Worm (Caenorhabditis elegans): Measurements from ENCODE around the gene R107.2.

DNA sequence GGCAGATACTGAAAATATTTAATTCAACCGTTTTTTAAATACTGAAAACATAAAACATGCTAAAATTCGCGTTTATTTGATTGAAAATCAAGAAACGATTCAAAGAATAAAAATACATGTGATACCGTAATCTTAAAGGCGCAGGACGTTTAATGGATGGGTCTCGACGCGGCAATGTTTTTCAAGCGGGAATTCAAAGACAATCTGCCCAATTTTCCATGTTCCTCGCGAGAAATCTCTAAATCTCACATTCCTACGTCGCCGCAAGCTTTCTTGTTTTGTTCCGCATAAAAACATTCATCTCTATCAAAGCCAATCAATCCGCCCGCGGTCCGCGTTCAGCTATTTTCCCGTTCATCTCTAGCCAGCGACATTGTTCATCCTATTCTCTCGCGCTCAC, 44.2 kb downstream of the R107.2 start:
- TF ChIP-seq blmp-1 (tag; optimal IDR thresholded peaks at IDR 0.05), result no peak
- TF ChIP-seq ceh-43 (GFP tag; optimal IDR thresholded peaks at IDR 0.05), result no peak
- TF ChIP-seq zip-8 (tag; optimal IDR thresholded peaks at IDR 0.05), result no peak
- TF ChIP-seq nhr-237 (tag; optimal IDR thresholded peaks at IDR 0.05), result no peak
- TF ChIP-seq ces-1 (GFP tag; optimal IDR thresholded peaks at IDR 0.05), result no peak
- TF ChIP-seq elt-3 (tag; optimal IDR thresholded peaks at IDR 0.05), result no peak
- TF ChIP-seq snpc-4 (tag; optimal IDR thresholded peaks at IDR 0.05), result no peak
- TF ChIP-seq ceh-39 (tag; optimal IDR thresholded peaks at IDR 0.05), result no peak
- TF ChIP-seq elt-1 (tag; optimal IDR thresholded peaks at IDR 0.05; ENCODE audit: borderline replicate concordance, insufficient read depth), result no peak
- TF ChIP-seq ztf-11 (tag; optimal IDR thresholded peaks at IDR 0.05), result no peak
- no peak for TF ChIP-seq unc-39 (tag; optimal IDR thresholded peaks at IDR 0.05)
